Worm (Caenorhabditis elegans) whole organism, L4 larva: ENCODE data around the gene nhr-253.
A peak's percentile ranks its signal among the peaks of the same experiment; 100 is the strongest.

Experiments
- D1046.2 ChIP-seq: fragments of 200-800 bp; sonication (Bioruptor generic); IDR thresholded peaks from 2 replicates; pipeline ENCODE4 v1.3.6; 2022; ENCODE audit warnings: missing genetic modification characterization, missing compliant biosample characterization
- F10B5.3 ChIP-seq: sonication (generic microtip); optimal IDR thresholded peaks from 2 replicates; lab custom pipeline; 2016; ENCODE audit warnings: mild to moderate bottlenecking, missing genetic modification characterization, missing compliant biosample characterization
- F37D6.2 ChIP-seq: sonication (generic microtip); optimal IDR thresholded peaks from 2 replicates; lab custom pipeline; 2016; ENCODE audit warnings: mild to moderate bottlenecking, missing genetic modification characterization, missing compliant biosample characterization
- R02D3.7 ChIP-seq: fragments of 150-350 bp; sonication (generic microtip); optimal IDR thresholded peaks from 3 replicates; lab custom pipeline; 2014; ENCODE audit warnings: missing biosample characterization, missing genetic modification characterization
- Y105C5A.15 ChIP-seq: fragments of 200-800 bp; sonication (Bioruptor generic); IDR thresholded peaks from 2 replicates; pipeline ENCODE4 v1.3.6; 2022; ENCODE audit warnings: missing genetic modification characterization, missing compliant biosample characterization
- ZK337.2 ChIP-seq: fragments of 200-800 bp; sonication (Bioruptor generic); IDR thresholded peaks from 2 replicates; pipeline ENCODE4 v1.3.6; 2022; ENCODE audit warnings: missing genetic modification reagents, missing genetic modification characterization, missing compliant biosample characterization
- ZK546.5 ChIP-seq, 2 experiments: sonication (generic microtip); optimal IDR thresholded peaks; 2 replicates each; lab custom pipeline; 2017; ENCODE audit warnings: missing biosample characterization in 2 of 2, missing genetic modification characterization in 2 of 2
- aha-1 ChIP-seq: fragments of 150-350 bp; peaks from one replicate; lab custom pipeline; 2014; ENCODE audit warnings: missing biosample characterization, missing genetic modification characterization
- attf-4 ChIP-seq: sonication (generic microtip); optimal IDR thresholded peaks from 3 replicates; lab custom pipeline; 2017; ENCODE audit warnings: missing biosample characterization, missing genetic modification characterization
- daf-12 ChIP-seq: fragments of 150-350 bp; optimal IDR thresholded peaks from 2 replicates; lab custom pipeline; 2014; ENCODE audit warnings: missing biosample characterization, missing genetic modification reagents, missing genetic modification characterization
- daf-16 ChIP-seq, 3 experiments: sonication (generic microtip); optimal IDR thresholded peaks; 2 replicates each; lab custom pipeline; 2016 to 2017; ENCODE audit warnings: missing genetic modification characterization in 3 of 3, missing genetic modification reagents in 3 of 3, mild to moderate bottlenecking in 2 of 3, missing compliant biosample characterization in 2 of 3, missing biosample characterization in 1 of 3, moderate library complexity in 1 of 3
- daf-8 ChIP-seq: fragments of 200-800 bp; sonication (Bioruptor generic); IDR thresholded peaks from 2 replicates; pipeline ENCODE4 v1.3.6; 2022; ENCODE audit warnings: missing genetic modification characterization, missing compliant biosample characterization
- dmd-8 ChIP-seq: fragments of 200-800 bp; sonication (Bioruptor generic); IDR thresholded peaks from 2 replicates; pipeline ENCODE4 v1.3.6; 2022; ENCODE audit warnings: missing genetic modification characterization, missing compliant biosample characterization
- dpl-1 ChIP-seq: fragments of 150-350 bp; optimal IDR thresholded peaks from 2 replicates; lab custom pipeline; 2014; ENCODE audit warnings: missing biosample characterization, missing genetic modification reagents, missing genetic modification characterization
- dve-1 ChIP-seq: sonication (generic microtip); optimal IDR thresholded peaks from 2 replicates; lab custom pipeline; 2017; ENCODE audit warnings: antibody characterized with exemption, mild to moderate bottlenecking, missing genetic modification characterization, missing compliant biosample characterization; ENCODE audit not compliant: insufficient read depth
- egl-27 ChIP-seq: sonication (generic microtip); optimal IDR thresholded peaks from 3 replicates; lab custom pipeline; 2017; ENCODE audit warnings: missing biosample characterization, missing genetic modification reagents, missing genetic modification characterization
- fkh-10 ChIP-seq: fragments of 150-350 bp; optimal IDR thresholded peaks from 2 replicates; lab custom pipeline; 2014; ENCODE audit warnings: missing biosample characterization, missing genetic modification reagents, missing genetic modification characterization
- gei-8 ChIP-seq: fragments of 200-800 bp; sonication (Bioruptor generic); optimal IDR thresholded peaks from 2 replicates; lab custom pipeline; 2018; ENCODE audit warnings: mild to moderate bottlenecking, missing genetic modification characterization, missing compliant biosample characterization
- hlh-11 ChIP-seq: fragments of 200-800 bp; sonication (Bioruptor generic); optimal IDR thresholded peaks from 2 replicates; lab custom pipeline; 2018; ENCODE audit warnings: mild to moderate bottlenecking, missing genetic modification characterization, missing compliant biosample characterization
- hlh-30 ChIP-seq: sonication (generic microtip); optimal IDR thresholded peaks from 2 replicates; lab custom pipeline; 2017; ENCODE audit warnings: antibody characterized with exemption, mild to moderate bottlenecking, missing genetic modification characterization, missing compliant biosample characterization; ENCODE audit not compliant: insufficient read depth
- hmg-1.1 ChIP-seq: fragments of 200-800 bp; sonication (Bioruptor generic); IDR thresholded peaks from 2 replicates; pipeline ENCODE4 v1.3.6; 2022; ENCODE audit warnings: missing genetic modification reagents, missing genetic modification characterization, missing compliant biosample characterization
- lin-1 ChIP-seq: fragments of 200-800 bp; sonication (Bioruptor generic); IDR thresholded peaks from 2 replicates; pipeline ENCODE4 v1.3.6; 2022; ENCODE audit warnings: missing genetic modification reagents, missing genetic modification characterization, missing compliant biosample characterization
- lin-13 ChIP-seq: fragments of 150-350 bp; optimal IDR thresholded peaks from 2 replicates; lab custom pipeline; 2014; ENCODE audit warnings: missing biosample characterization, missing genetic modification reagents, missing genetic modification characterization
- lin-29 ChIP-seq: fragments of 200-800 bp; sonication (Bioruptor generic); IDR thresholded peaks from 2 replicates; pipeline ENCODE4 v1.3.6; 2022; ENCODE audit warnings: missing genetic modification reagents, missing genetic modification characterization, missing compliant biosample characterization
- lin-38 ChIP-seq: fragments of 200-800 bp; sonication (Bioruptor generic); IDR thresholded peaks from 2 replicates; pipeline ENCODE4 v1.3.6; 2022; ENCODE audit warnings: missing genetic modification reagents, missing genetic modification characterization, missing compliant biosample characterization
- lsy-2 ChIP-seq, 2 experiments: fragments of 150-350 bp in 1 of 2; sonication (generic microtip) in 1 of 2; optimal IDR thresholded peaks; 2 replicates each; lab custom pipeline; 2014 to 2017; ENCODE audit warnings: missing biosample characterization in 2 of 2, missing genetic modification characterization in 2 of 2
- mdl-1 ChIP-seq, 2 experiments: fragments of 150-350 bp in 1 of 2; sonication (generic microtip) in 1 of 2; optimal IDR thresholded peaks; 2 replicates each; lab custom pipeline; 2014 to 2017; ENCODE audit warnings: missing biosample characterization in 2 of 2, missing genetic modification characterization in 2 of 2
- mep-1 ChIP-seq: fragments of 150-350 bp; sonication (generic microtip); optimal IDR thresholded peaks from 3 replicates; lab custom pipeline; 2014; ENCODE audit warnings: missing biosample characterization, missing genetic modification characterization
- mes-2 ChIP-seq: sonication (generic microtip); optimal IDR thresholded peaks from 2 replicates; lab custom pipeline; 2016; ENCODE audit warnings: missing genotype, mild to moderate bottlenecking, missing genetic modification characterization, missing compliant biosample characterization; ENCODE audit not compliant: poor library complexity, severe bottlenecking
- nhr-11 ChIP-seq: fragments of 150-350 bp; optimal IDR thresholded peaks from 2 replicates; lab custom pipeline; 2014; ENCODE audit warnings: missing biosample characterization, missing genetic modification characterization
- nhr-237 ChIP-seq: sonication (generic microtip); optimal IDR thresholded peaks from 2 replicates; lab custom pipeline; 2017; ENCODE audit warnings: missing biosample characterization, missing genetic modification characterization
- nhr-25 ChIP-seq: sonication (generic microtip); optimal IDR thresholded peaks from 2 replicates; lab custom pipeline; 2017; ENCODE audit warnings: missing genetic modification characterization, mild to moderate bottlenecking, missing compliant biosample characterization, antibody characterized with exemption, moderate library complexity, borderline replicate concordance; ENCODE audit not compliant: insufficient read depth
- nhr-28 ChIP-seq: fragments of 150-350 bp; optimal IDR thresholded peaks from 2 replicates; lab custom pipeline; 2014; ENCODE audit warnings: missing biosample characterization, missing genetic modification characterization
- nhr-41 ChIP-seq: fragments of 200-800 bp; sonication (Bioruptor generic); IDR thresholded peaks from 2 replicates; pipeline ENCODE4 v1.3.6; 2022; ENCODE audit warnings: missing genetic modification reagents, missing genetic modification characterization, missing compliant biosample characterization
- nhr-42 ChIP-seq: fragments of 200-800 bp; sonication (Bioruptor generic); IDR thresholded peaks from 2 replicates; pipeline ENCODE4 v1.3.6; 2022; ENCODE audit warnings: missing genetic modification characterization, missing compliant biosample characterization
- nhr-6 ChIP-seq: fragments of 150-350 bp; optimal IDR thresholded peaks from 2 replicates; lab custom pipeline; 2014; ENCODE audit warnings: missing biosample characterization, missing genetic modification characterization
- php-3 ChIP-seq: fragments of 200-800 bp; sonication (Bioruptor generic); IDR thresholded peaks from 2 replicates; pipeline ENCODE4 v1.3.6; 2022; ENCODE audit warnings: missing genetic modification reagents, missing genetic modification characterization, missing compliant biosample characterization
- pqm-1 ChIP-seq: sonication (generic microtip); optimal IDR thresholded peaks from 2 replicates; lab custom pipeline; 2017; ENCODE audit warnings: missing biosample characterization, missing genetic modification characterization
- sdz-12 ChIP-seq: fragments of 200-800 bp; sonication (Bioruptor generic); optimal IDR thresholded peaks from 2 replicates; lab custom pipeline; 2018; ENCODE audit warnings: mild to moderate bottlenecking, missing genetic modification characterization, missing compliant biosample characterization
- set-16 ChIP-seq: fragments of 200-800 bp; sonication (Bioruptor generic); IDR thresholded peaks from 2 replicates; pipeline ENCODE4 v1.3.6; 2022; ENCODE audit warnings: missing genetic modification reagents, missing genetic modification characterization, missing compliant biosample characterization
- snpc-1.2 ChIP-seq: fragments of 200-800 bp; sonication (Bioruptor generic); IDR thresholded peaks from 2 replicates; pipeline ENCODE4 v1.3.6; 2022; ENCODE audit warnings: missing genetic modification reagents, missing genetic modification characterization, missing compliant biosample characterization
- snpc-4 ChIP-seq: fragments of 150-350 bp; optimal IDR thresholded peaks from 2 replicates; lab custom pipeline; 2014; ENCODE audit warnings: missing biosample characterization, missing genetic modification characterization
- spr-1 ChIP-seq: sonication (generic microtip); optimal IDR thresholded peaks from 2 replicates; lab custom pipeline; 2016; ENCODE audit warnings: mild to moderate bottlenecking, missing genetic modification characterization, missing compliant biosample characterization
- spr-3 ChIP-seq: fragments of 200-800 bp; sonication (Bioruptor generic); optimal IDR thresholded peaks from 2 replicates; lab custom pipeline; 2018; ENCODE audit warnings: mild to moderate bottlenecking, missing genetic modification characterization, missing compliant biosample characterization
- unc-39 ChIP-seq: sonication (generic microtip); optimal IDR thresholded peaks from 2 replicates; lab custom pipeline; 2017; ENCODE audit warnings: missing biosample characterization, missing genetic modification characterization
- unc-62 ChIP-seq, 3 experiments: fragments of 150-350 bp in 1 of 3; sonication (generic microtip); optimal IDR thresholded peaks in 2 of 3; peaks in 1 of 3; 1 replicate in 1 of 3; 2 replicates in 2 of 3; lab custom pipeline; 2014 to 2017; ENCODE audit warnings: missing biosample characterization in 3 of 3, missing genetic modification characterization in 3 of 3, missing genetic modification reagents in 3 of 3, missing genotype in 1 of 3
- vab-7 ChIP-seq: fragments of 200-800 bp; sonication (Bioruptor generic); IDR thresholded peaks from 2 replicates; pipeline ENCODE4 v1.3.6; 2022; ENCODE audit warnings: missing genetic modification reagents, missing genetic modification characterization, missing compliant biosample characterization
- zag-1 ChIP-seq: fragments of 150-350 bp; optimal IDR thresholded peaks from 2 replicates; lab custom pipeline; 2014; ENCODE audit warnings: missing biosample characterization, missing genetic modification characterization
- zfp-2 ChIP-seq: sonication (generic microtip); optimal IDR thresholded peaks from 2 replicates; lab custom pipeline; 2016; ENCODE audit warnings: mild to moderate bottlenecking, missing genetic modification characterization, missing compliant biosample characterization
- zip-11 ChIP-seq: fragments of 200-800 bp; sonication (Bioruptor generic); IDR thresholded peaks from 2 replicates; pipeline ENCODE4 v1.3.6; 2022; ENCODE audit warnings: missing genetic modification characterization, missing compliant biosample characterization
- ztf-11 ChIP-seq: fragments of 150-350 bp; optimal IDR thresholded peaks from 2 replicates; lab custom pipeline; 2014; ENCODE audit warnings: missing biosample characterization, missing genetic modification characterization

nhr-253 gene

ce11 chrV:349054-349453, 47.3 kb upstream of the nhr-253 start, which contains the start of gene atg-9 (continued):
- TF ChIP-seq zfp-2 (tag; lab: Kevin White, UChicago) (no peak), nhr-237 (tag; lab: Kevin White, UChicago) (no peak), F37D6.2 (tag; lab: Kevin White, UChicago) (no peak), unc-39 (no peak), dve-1 (tag; lab: Kevin White, UChicago) (peak; percentile 85), ZK546.5 (tag; optimal IDR thresholded peaks at IDR 0.05; lab: Kevin White, UChicago) (no peak), attf-4 (tag; lab: Kevin White, UChicago) (no peak), lin-13 (peak; percentile 53), unc-62 (GFP tag; optimal IDR thresholded peaks at IDR 0.05 in 1 of 2; lab: Kevin White, UChicago) (no peak), unc-62 (tag; optimal IDR thresholded peaks at IDR 0.05; lab: Kevin White, UChicago) (no peak), zag-1 (tag; lab: Kevin White, UChicago) (no peak), vab-7 (GFP tag; lab: Robert Waterston, UW) (peak; percentile 51; the same call in 1 of the 2 replicates), dpl-1 (peak; percentile 64), mes-2 (tag; lab: Kevin White, UChicago) (peak; percentile 80), snpc-4 (tag; lab: Kevin White, UChicago) (no peak), nhr-25 (tag; lab: Kevin White, UChicago) (peak; percentile 53), ztf-11 (tag; lab: Kevin White, UChicago) (no peak), sdz-12 (GFP tag; lab: Kevin White, UChicago) (no peak), nhr-6 (tag; lab: Kevin White, UChicago) (peak; percentile 59), gei-8 (GFP tag; lab: Kevin White, UChicago) (no peak), daf-8 (GFP tag; lab: Robert Waterston, UW) (no peak), nhr-28 (tag; lab: Kevin White, UChicago) (peak; percentile 71), mdl-1 (tag; optimal IDR thresholded peaks at IDR 0.05; lab: Kevin White, UChicago) (peak; percentile 71 to 96), dmd-8 (no peak), lin-38 (peak; percentile 97), F10B5.3 (tag; lab: Kevin White, UChicago) (no peak), nhr-11 (tag; lab: Kevin White, UChicago) (no peak), hmg-1.1 (GFP tag; lab: Robert Waterston, UW) (peak; percentile 77), aha-1 (tag; lab: Kevin White, UChicago) (peak; percentile 99), pqm-1 (no peak), set-16 (peak; percentile 27; the same call in 1 of the 2 replicates), ZK337.2 (no peak), daf-16 (GFP tag; optimal IDR thresholded peaks at IDR 0.05; lab: Kevin White, UChicago) (no peak), daf-16 (tag; optimal IDR thresholded peaks at IDR 0.05; lab: Kevin White, UChicago) (peak; percentile 71), hlh-30 (tag; lab: Kevin White, UChicago) (peak; percentile 99), spr-1 (tag; lab: Kevin White, UChicago) (no peak), D1046.2 (no peak), nhr-42 (no peak), daf-12 (tag; lab: Kevin White, UChicago) (no peak), spr-3 (no peak), lin-1 (peak; percentile 85), snpc-1.2 (GFP tag; lab: Robert Waterston, UW) (no peak), fkh-10 (GFP tag; lab: Kevin White, UChicago) (no peak), zip-11 (GFP tag; lab: Robert Waterston, UW) (no peak), R02D3.7 (tag; lab: Kevin White, UChicago) (no peak), lin-29 (GFP tag; lab: Robert Waterston, UW) (no peak), php-3 (GFP tag; lab: Robert Waterston, UW) (0 out of 2 replicates have a peak, but pooled peaks have one; percentile 23), Y105C5A.15 (GFP tag; lab: Robert Waterston, UW) (no peak), nhr-41 (GFP tag; lab: Robert Waterston, UW) (no peak), mep-1 (tag; lab: Kevin White, UChicago) (peak; percentile 84), egl-27 (tag; lab: Kevin White, UChicago) (no peak), lsy-2 (tag; optimal IDR thresholded peaks at IDR 0.05; lab: Kevin White, UChicago) (peak in 1 of 2 experiments; percentile 74), hlh-11 (tag; lab: Kevin White, UChicago) (peak; percentile 93)
